Worm (Caenorhabditis elegans) whole organism, early embryonic: ENCODE results near the gene alh-4.

Experiments
- B0310.2 ChIP-seq: sonication (generic microtip); optimal IDR thresholded peaks from 2 replicates; lab custom pipeline; 2016; ENCODE audit warnings: mild to moderate bottlenecking, missing genetic modification characterization, missing compliant biosample characterization
- F13C5.2 ChIP-seq: sonication (generic microtip); optimal IDR thresholded peaks from 2 replicates; lab custom pipeline; 2017; ENCODE audit warnings: mild to moderate bottlenecking, missing genetic modification characterization, inconsistent platforms, missing compliant biosample characterization
- ama-1 ChIP-seq: fragments of 150-350 bp; optimal IDR thresholded peaks from 2 replicates; lab custom pipeline; 2014
- ets-7 ChIP-seq: sonication (generic microtip); optimal IDR thresholded peaks from 2 replicates; lab custom pipeline; 2016; ENCODE audit warnings: missing genotype, missing genetic modification characterization, missing compliant biosample characterization
- flt-1 ChIP-seq: fragments of 200-800 bp; sonication (Bioruptor generic); IDR thresholded peaks from 2 replicates; pipeline ENCODE4 v1.3.6; 2022; ENCODE audit warnings: missing genetic modification characterization, missing compliant biosample characterization
- pes-1 ChIP-seq: fragments of 200-800 bp; sonication (Bioruptor generic); IDR thresholded peaks from 2 replicates; pipeline ENCODE4 v1.3.6; 2022; ENCODE audit warnings: missing genetic modification reagents, missing genetic modification characterization, missing compliant biosample characterization
- scrt-1 ChIP-seq: fragments of 200-800 bp; sonication (Bioruptor generic); IDR thresholded peaks from 2 replicates; pipeline ENCODE4 v1.3.6; 2022; ENCODE audit warnings: missing genetic modification characterization, missing compliant biosample characterization
- sea-1 ChIP-seq: fragments of 200-800 bp; sonication (Bioruptor generic); conservative IDR thresholded peaks from 2 replicates; pipeline ENCODE4 v1.3.6; 2022; ENCODE audit warnings: missing genetic modification characterization, missing compliant biosample characterization
- tbx-37 ChIP-seq: fragments of 200-800 bp; sonication (Bioruptor generic); conservative IDR thresholded peaks from 2 replicates; pipeline ENCODE4 v1.3.6; 2022; ENCODE audit warnings: missing genetic modification reagents, missing genetic modification characterization, missing compliant biosample characterization
- tra-4 ChIP-seq: sonication (generic microtip); optimal IDR thresholded peaks from 2 replicates; lab custom pipeline; 2017; ENCODE audit warnings: missing genetic modification characterization, missing compliant biosample characterization

ce11 chrV:6462606-6463005, 32.9 kb upstream of the alh-4 start:
- TF ChIP-seq ama-1 (lab: Kevin White, UChicago) (no peak), ets-7 (no peak), flt-1 (no peak), scrt-1 (GFP tag; lab: Robert Waterston, UW) (no peak), pes-1 (no peak), F13C5.2 (tag; lab: Kevin White, UChicago) (no peak), sea-1 (no peak), B0310.2 (tag; lab: Kevin White, UChicago) (no peak), tbx-37 (GFP tag; lab: Robert Waterston, UW) (no peak), tra-4 (tag; lab: Kevin White, UChicago) (no peak)
